Fruit fly (Drosophila melanogaster) whole organism, prepupa: Measurements from ENCODE around the gene CG9986.
A peak's percentile ranks its signal among the peaks of the same experiment; 100 is the strongest.

Experiments
- Blimp-1 ChIP-seq: fragments of 200-800 bp; sonication (Bioruptor generic); optimal IDR thresholded peaks from 3 replicates; lab custom pipeline; 2017; ENCODE audit warnings: missing biosample characterization, missing genetic modification characterization, mild to moderate bottlenecking, moderate library complexity, missing genetic modification reagents
- CG10631 ChIP-seq: fragments of 200-800 bp; sonication (Bioruptor generic); optimal IDR thresholded peaks from 2 replicates; lab custom pipeline; 2016; ENCODE audit warnings: missing biosample characterization, missing genetic modification characterization
- CG10669 ChIP-seq: fragments of 200-800 bp; sonication (Bioruptor generic); optimal IDR thresholded peaks from 3 replicates; lab custom pipeline; 2018; ENCODE audit warnings: missing biosample characterization, mild to moderate bottlenecking, missing genetic modification characterization, moderate library complexity
- CG11294 ChIP-seq: fragments of 200-800 bp; sonication (Bioruptor generic); IDR thresholded peaks from 2 replicates; pipeline ENCODE4 v1.3.6; 2022; ENCODE audit warnings: missing biosample characterization, missing genetic modification characterization
- CG11902 ChIP-seq: fragments of 200-800 bp; sonication (Bioruptor generic); optimal IDR thresholded peaks from 3 replicates; lab custom pipeline; 2016; ENCODE audit warnings: missing biosample characterization, missing genetic modification characterization
- CG16779 ChIP-seq: fragments of 200-800 bp; sonication (Bioruptor generic); optimal IDR thresholded peaks from 3 replicates; lab custom pipeline; 2017; ENCODE audit warnings: missing biosample characterization, mild to moderate bottlenecking, missing genetic modification characterization
- CG3032 ChIP-seq: fragments of 200-800 bp; optimal IDR thresholded peaks from 2 replicates; lab custom pipeline; 2019; ENCODE audit warnings: missing biosample characterization, mild to moderate bottlenecking, missing genetic modification characterization, moderate library complexity
- CG31627 ChIP-seq: fragments of 200-800 bp; sonication (Bioruptor generic); optimal IDR thresholded peaks from 3 replicates; lab custom pipeline; 2016; ENCODE audit warnings: missing biosample characterization, missing genetic modification characterization
- CG32006 ChIP-seq: fragments of 200-800 bp; sonication (Bioruptor generic); optimal IDR thresholded peaks from 3 replicates; lab custom pipeline; 2017; ENCODE audit warnings: missing biosample characterization, mild to moderate bottlenecking, missing genetic modification characterization
- CG34406 ChIP-seq: fragments of 200-800 bp; sonication (Bioruptor generic); optimal IDR thresholded peaks from 3 replicates; lab custom pipeline; 2016; ENCODE audit warnings: missing biosample characterization, missing genetic modification characterization
- CG6276 ChIP-seq: fragments of 200-800 bp; sonication (Bioruptor generic); optimal IDR thresholded peaks from 2 replicates; lab custom pipeline; 2017; ENCODE audit warnings: missing biosample characterization, mild to moderate bottlenecking, missing genetic modification characterization
- CG6792 ChIP-seq: fragments of 200-800 bp; sonication (Bioruptor generic); optimal IDR thresholded peaks from 3 replicates; lab custom pipeline; 2016; ENCODE audit warnings: missing biosample characterization, missing genetic modification characterization
- CG6854 ChIP-seq: fragments of 200-800 bp; sonication (Bioruptor generic); optimal IDR thresholded peaks from 2 replicates; lab custom pipeline; 2017; ENCODE audit warnings: missing biosample characterization, mild to moderate bottlenecking, missing genetic modification characterization
- CG7368 ChIP-seq: fragments of 200-800 bp; sonication (Bioruptor generic); optimal IDR thresholded peaks from 3 replicates; lab custom pipeline; 2016; ENCODE audit warnings: missing biosample characterization, missing genetic modification characterization
- CG8119 ChIP-seq: fragments of 200-800 bp; sonication (Bioruptor generic); IDR thresholded peaks from 3 replicates; pipeline ENCODE4 v1.3.6; 2022; ENCODE audit warnings: missing biosample characterization, missing genetic modification characterization
- Eip75B ChIP-seq: fragments of 200-800 bp; sonication (Bioruptor generic); optimal IDR thresholded peaks from 3 replicates; lab custom pipeline; 2016; ENCODE audit warnings: missing biosample characterization, missing genetic modification characterization
- Eip78C ChIP-seq: fragments of 200-800 bp; sonication (Bioruptor generic); peaks from one replicate; lab custom pipeline; 2016; ENCODE audit warnings: missing biosample characterization, missing genetic modification characterization
- Eip93F ChIP-seq: fragments of 200-800 bp; sonication (Bioruptor generic); optimal IDR thresholded peaks from 2 replicates; lab custom pipeline; 2016; ENCODE audit warnings: missing biosample characterization, mild to moderate bottlenecking, missing genetic modification characterization
- Ets96B ChIP-seq: fragments of 200-800 bp; optimal IDR thresholded peaks from 2 replicates; lab custom pipeline; 2019; ENCODE audit warnings: missing biosample characterization, mild to moderate bottlenecking, missing genetic modification characterization, moderate library complexity
- Hr38 ChIP-seq: sonication (Bioruptor generic); optimal IDR thresholded peaks from 2 replicates; lab custom pipeline; 2016; ENCODE audit warnings: missing biosample characterization, missing genetic modification characterization
- Hr39 ChIP-seq: fragments of 200-800 bp; sonication (Bioruptor generic); optimal IDR thresholded peaks from 2 replicates; lab custom pipeline; 2016; ENCODE audit warnings: missing biosample characterization, missing genetic modification characterization
- Lpt ChIP-seq: fragments of 200-800 bp; sonication (Bioruptor generic); optimal IDR thresholded peaks from 3 replicates; lab custom pipeline; 2016; ENCODE audit warnings: missing biosample characterization, missing genetic modification characterization
- Met ChIP-seq: fragments of 200-800 bp; sonication (Bioruptor generic); optimal IDR thresholded peaks from 3 replicates; lab custom pipeline; 2016; ENCODE audit warnings: missing biosample characterization, missing genetic modification characterization
- OdsH ChIP-seq: fragments of 200-800 bp; sonication (Bioruptor generic); optimal IDR thresholded peaks from 3 replicates; lab custom pipeline; 2016; ENCODE audit warnings: missing biosample characterization, missing genetic modification characterization
- Smox ChIP-seq: fragments of 200-800 bp; sonication (Bioruptor generic); optimal IDR thresholded peaks from 3 replicates; lab custom pipeline; 2016; ENCODE audit warnings: missing biosample characterization, missing genetic modification characterization
- Sox102F ChIP-seq: fragments of 200-800 bp; sonication (Bioruptor generic); optimal IDR thresholded peaks from 2 replicates; lab custom pipeline; 2016; ENCODE audit warnings: missing biosample characterization, mild to moderate bottlenecking, missing genetic modification characterization
- Sox14 ChIP-seq: fragments of 200-800 bp; sonication (Bioruptor generic); optimal IDR thresholded peaks from 3 replicates; lab custom pipeline; 2016; ENCODE audit warnings: missing biosample characterization, missing genetic modification characterization
- dac ChIP-seq: fragments of 200-800 bp; sonication (Bioruptor generic); optimal IDR thresholded peaks from 2 replicates; lab custom pipeline; 2017; ENCODE audit warnings: missing biosample characterization, mild to moderate bottlenecking, missing genetic modification characterization
- fkh ChIP-seq: fragments of 200-800 bp; sonication (Bioruptor generic); optimal IDR thresholded peaks from 3 replicates; lab custom pipeline; 2017; ENCODE audit warnings: missing biosample characterization, mild to moderate bottlenecking, missing genetic modification characterization, moderate library complexity
- net ChIP-seq: fragments of 200-800 bp; sonication (Bioruptor generic); optimal IDR thresholded peaks from 3 replicates; lab custom pipeline; 2016; ENCODE audit warnings: missing biosample characterization, missing genetic modification characterization
- spab ChIP-seq: fragments of 200-800 bp; sonication (Bioruptor generic); optimal IDR thresholded peaks from 2 replicates; lab custom pipeline; 2017; ENCODE audit warnings: missing biosample characterization, mild to moderate bottlenecking, missing genetic modification characterization, missing genetic modification reagents
- svp ChIP-seq: fragments of 200-800 bp; sonication (Bioruptor generic); peaks from one replicate; lab custom pipeline; 2016; ENCODE audit warnings: missing biosample characterization, missing genetic modification characterization
- topi ChIP-seq: fragments of 200-800 bp; sonication (Bioruptor generic); optimal IDR thresholded peaks from 3 replicates; lab custom pipeline; 2016; ENCODE audit warnings: missing biosample characterization, missing genetic modification characterization
- vri ChIP-seq: fragments of 200-800 bp; sonication (Bioruptor generic); optimal IDR thresholded peaks from 3 replicates; lab custom pipeline; 2016; ENCODE audit warnings: missing biosample characterization, mild to moderate bottlenecking, missing genetic modification characterization

CG9986 gene

dm6 chr3R:28636111-28636510, 30.2 kb downstream of the CG9986 start, which contains the start of gene CG9988:
Gene CG9988, plus strand, starts transcription at chr3R:28636411.
- TF ChIP-seq CG3032: no peak
- TF ChIP-seq Blimp-1 (GFP tag; lab: Kevin White, UChicago): no peak
- no peak for TF ChIP-seq OdsH (GFP tag; lab: Kevin White, UChicago)
- no peak for TF ChIP-seq Smox (GFP tag; lab: Kevin White, UChicago)
- no peak for TF ChIP-seq Lpt
- TF ChIP-seq net (GFP tag; lab: Kevin White, UChicago): no peak
- no peak for TF ChIP-seq Sox102F (GFP tag; lab: Kevin White, UChicago)
- TF ChIP-seq spab: no peak
- TF ChIP-seq CG10631 (GFP tag; lab: Kevin White, UChicago): no peak
- TF ChIP-seq Eip93F (GFP tag; lab: Kevin White, UChicago): no peak
- TF ChIP-seq CG34406 (GFP tag; lab: Kevin White, UChicago): no peak
- TF ChIP-seq Sox14 (GFP tag; lab: Kevin White, UChicago): no peak

- peak; percentile 10 for TF ChIP-seq svp
- no peak for TF ChIP-seq CG11294 (GFP tag; lab: Robert Waterston, UW)
- no peak for TF ChIP-seq CG32006
- TF ChIP-seq, all 60 proteins: peak for 1
Observed at dm6 chr3R:28642791-28643190, 36.9 kb downstream of the CG9986 start, which contains the start of gene CG14062. Gene CG14062, minus strand, starts transcription at chr3R:28642891.

dm6 chr3R:28650380-28650779, 44.5 kb downstream of the CG9986 start, which contains the start of gene CG31050:
Gene CG31050, minus strand, starts transcription at chr3R:28650480.
- TF ChIP-seq Hr39 (GFP tag; lab: Kevin White, UChicago) (no peak), Sox102F (GFP tag; lab: Kevin White, UChicago) (no peak), CG7368 (GFP tag; lab: Kevin White, UChicago) (no peak), CG8119 (GFP tag; lab: Robert Waterston, UW) (no peak), CG10669 (GFP tag; lab: Kevin White, UChicago) (no peak), CG6792 (GFP tag; lab: Kevin White, UChicago) (no peak), Eip93F (GFP tag; lab: Kevin White, UChicago) (no peak), fkh (no peak), CG3032 (no peak), CG10631 (GFP tag; lab: Kevin White, UChicago) (no peak), dac (no peak), Blimp-1 (GFP tag; lab: Kevin White, UChicago) (no peak)

dm6 chr3R:28654596-28654995, 48.7 kb downstream of the CG9986 start:
- no peak for TF ChIP-seq svp
- no peak for TF ChIP-seq CG7368 (GFP tag; lab: Kevin White, UChicago)
- no peak for TF ChIP-seq Eip93F (GFP tag; lab: Kevin White, UChicago)
- no peak for TF ChIP-seq fkh
- no peak for TF ChIP-seq Sox102F (GFP tag; lab: Kevin White, UChicago)

DNA sequence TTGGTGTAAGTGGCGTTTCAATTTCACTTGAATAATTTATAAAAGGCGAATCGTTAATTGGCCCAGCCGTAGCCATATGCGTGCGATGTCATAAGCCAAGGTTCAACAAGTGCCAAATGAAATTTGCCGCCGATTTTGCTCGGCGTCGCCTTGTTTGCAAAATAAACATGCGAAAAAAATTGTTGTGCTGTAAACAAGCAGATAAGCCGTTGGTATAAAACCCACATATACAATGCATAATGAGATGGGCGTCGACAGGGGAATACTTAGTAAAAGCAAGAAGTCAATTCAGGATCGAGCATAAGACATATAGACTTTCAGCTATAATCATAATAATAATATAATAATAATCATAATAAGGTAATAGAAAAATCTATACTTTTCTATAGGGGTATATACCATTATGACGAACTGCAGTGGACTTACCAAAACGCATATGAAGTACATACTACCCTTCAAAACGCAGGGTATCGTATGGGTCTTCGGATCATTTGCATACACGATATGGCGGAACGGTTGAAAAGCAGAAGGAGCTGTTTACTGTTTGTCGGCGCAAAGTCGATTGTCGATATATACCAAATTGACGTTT, 50.3 kb downstream of the CG9986 start:
- TF ChIP-seq svp (peak; percentile 98), CG16779 (no peak), Hr38 (GFP tag; lab: Kevin White, UChicago) (no peak), vri (GFP tag; lab: Kevin White, UChicago) (peak; percentile 1), CG8119 (GFP tag; lab: Robert Waterston, UW) (no peak), Eip78C (GFP tag; lab: Kevin White, UChicago) (peak; percentile 68), topi (GFP tag; lab: Kevin White, UChicago) (peak; percentile 19), Eip75B (GFP tag; lab: Kevin White, UChicago) (peak; percentile 8), Hr39 (GFP tag; lab: Kevin White, UChicago) (peak; percentile 26), CG6854 (GFP tag; lab: Kevin White, UChicago) (no peak), CG11902 (no peak), CG10631 (GFP tag; lab: Kevin White, UChicago) (no peak), Met (peak; percentile 22), CG31627 (GFP tag; lab: Kevin White, UChicago) (peak; percentile 35), CG6276 (no peak), Smox (GFP tag; lab: Kevin White, UChicago) (peak; percentile 28), Ets96B (no peak)
